Fruit fly (Drosophila melanogaster): ENCODE data around the gene CG32022.

Gene CG32022

DNA sequence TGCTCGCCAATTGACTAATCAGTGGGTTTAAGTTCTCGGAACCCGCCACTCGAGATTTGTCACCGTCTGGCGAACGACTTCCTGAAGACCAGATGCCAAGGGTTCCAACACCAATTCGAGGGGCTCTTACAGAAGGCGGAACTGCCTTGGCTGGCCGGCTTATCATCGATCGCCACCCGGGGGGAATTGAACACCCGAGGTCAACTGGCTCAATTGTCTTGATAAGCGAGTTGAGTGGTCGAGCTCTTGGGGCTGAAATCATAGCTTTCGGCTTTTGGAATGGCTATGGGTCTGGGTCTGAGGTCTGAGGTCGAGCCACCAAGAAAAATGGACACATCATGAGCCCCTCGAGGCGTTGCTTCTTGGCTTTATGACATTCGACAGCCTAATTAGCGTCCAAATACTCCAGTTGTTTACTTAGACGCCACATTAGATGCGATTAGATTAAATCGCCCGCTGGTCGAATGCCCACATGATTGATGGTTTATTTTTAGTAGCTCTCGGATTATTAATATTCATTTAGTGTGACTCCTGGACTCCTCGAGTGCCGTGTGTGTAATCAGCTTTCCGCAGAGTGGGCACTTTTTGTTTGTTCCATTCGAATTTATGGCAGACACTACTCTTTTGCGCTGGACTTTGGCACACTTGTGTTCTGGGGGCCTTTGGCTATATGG lies 22.4 kb downstream of the CG32022 start:
- TF ChIP-seq ttk (optimal IDR thresholded peaks at IDR 0.05) (no peak), h (optimal IDR thresholded peaks at IDR 0.05) (no peak), psq (optimal IDR thresholded peaks at IDR 0.05) (no peak), insv (optimal IDR thresholded peaks at IDR 0.05) (no peak), Sin3A (optimal IDR thresholded peaks at IDR 0.05) (no peak), Myc (optimal IDR thresholded peaks at IDR 0.05) (no peak)

DNA sequence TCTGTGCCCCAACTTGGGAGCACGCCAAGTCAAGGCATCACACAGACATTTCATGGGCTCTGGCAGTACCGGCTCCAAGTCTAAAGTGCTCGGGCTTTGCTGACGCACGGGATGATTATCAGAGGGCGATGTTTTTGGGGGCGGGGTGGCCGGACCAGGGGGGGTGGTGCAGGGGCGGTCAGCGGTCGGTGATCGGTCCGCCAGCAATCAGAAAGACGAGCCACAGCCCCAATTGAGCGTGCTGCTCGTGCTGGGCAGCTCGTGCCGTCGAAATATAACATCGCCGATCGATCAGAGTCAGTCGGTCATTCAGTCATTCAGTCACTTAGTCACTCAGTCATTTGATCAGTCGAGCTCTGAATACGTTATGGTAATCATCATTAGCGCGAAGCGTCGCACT lies 23.2 kb downstream of the CG32022 start:
- TF ChIP-seq Sin3A (optimal IDR thresholded peaks at IDR 0.05): no peak
- no peak for TF ChIP-seq Myc (optimal IDR thresholded peaks at IDR 0.05)
- no peak for TF ChIP-seq insv (optimal IDR thresholded peaks at IDR 0.05)
- no peak for TF ChIP-seq psq (optimal IDR thresholded peaks at IDR 0.05)
- no peak for TF ChIP-seq ttk (optimal IDR thresholded peaks at IDR 0.05)
- TF ChIP-seq h (optimal IDR thresholded peaks at IDR 0.05): no peak

DNA sequence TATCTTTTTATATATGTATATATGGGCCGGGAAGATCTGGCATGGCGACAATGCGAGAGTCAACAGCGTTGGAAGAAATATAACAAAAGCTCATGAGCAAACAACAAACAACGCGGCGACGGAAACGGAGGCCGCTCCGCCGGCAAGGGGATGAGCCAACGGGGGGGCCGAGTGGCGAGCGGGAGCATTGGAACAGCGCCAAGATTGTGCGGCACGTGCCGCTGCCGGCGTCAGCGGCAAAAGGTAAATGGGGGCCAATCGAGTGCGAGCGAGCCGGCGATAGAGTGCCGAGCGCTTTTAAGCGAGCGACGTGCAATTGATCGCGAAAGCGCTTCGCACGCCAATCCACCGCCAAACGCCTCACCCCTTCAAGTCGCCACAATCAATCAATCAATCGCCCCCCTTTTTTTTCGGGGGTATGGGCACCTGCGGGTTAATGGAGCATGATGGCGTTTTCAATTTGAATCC lies 24.6 kb downstream of the CG32022 start:
- TF ChIP-seq insv (optimal IDR thresholded peaks at IDR 0.05): no peak
- no peak for TF ChIP-seq h (optimal IDR thresholded peaks at IDR 0.05)

DNA sequence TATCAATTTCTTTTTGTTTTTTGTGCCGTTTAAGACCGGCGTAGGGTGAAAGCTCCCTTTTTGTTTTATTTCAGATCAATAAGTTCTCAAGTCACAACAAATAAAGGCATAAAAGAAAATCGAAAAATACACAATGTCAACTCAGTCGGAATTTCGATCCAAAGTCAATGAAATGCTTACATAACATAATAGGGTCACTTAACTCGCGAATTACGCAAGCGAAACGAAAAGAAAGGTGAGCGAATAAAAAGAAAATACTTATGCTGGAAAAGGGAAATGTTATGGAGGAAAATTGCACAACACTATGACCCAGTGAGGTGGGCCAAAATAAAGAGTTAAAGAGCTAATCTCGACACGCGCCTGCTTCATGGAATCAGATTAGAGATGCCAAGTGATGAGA lies 25.1 kb downstream of the CG32022 start:
- TF ChIP-seq h (optimal IDR thresholded peaks at IDR 0.05): no peak
- TF ChIP-seq insv (optimal IDR thresholded peaks at IDR 0.05): no peak
- no peak for TF ChIP-seq psq (optimal IDR thresholded peaks at IDR 0.05)
- TF ChIP-seq Sin3A (optimal IDR thresholded peaks at IDR 0.05): no peak
- TF ChIP-seq ttk (optimal IDR thresholded peaks at IDR 0.05): no peak
- no peak for TF ChIP-seq Myc (optimal IDR thresholded peaks at IDR 0.05)

DNA sequence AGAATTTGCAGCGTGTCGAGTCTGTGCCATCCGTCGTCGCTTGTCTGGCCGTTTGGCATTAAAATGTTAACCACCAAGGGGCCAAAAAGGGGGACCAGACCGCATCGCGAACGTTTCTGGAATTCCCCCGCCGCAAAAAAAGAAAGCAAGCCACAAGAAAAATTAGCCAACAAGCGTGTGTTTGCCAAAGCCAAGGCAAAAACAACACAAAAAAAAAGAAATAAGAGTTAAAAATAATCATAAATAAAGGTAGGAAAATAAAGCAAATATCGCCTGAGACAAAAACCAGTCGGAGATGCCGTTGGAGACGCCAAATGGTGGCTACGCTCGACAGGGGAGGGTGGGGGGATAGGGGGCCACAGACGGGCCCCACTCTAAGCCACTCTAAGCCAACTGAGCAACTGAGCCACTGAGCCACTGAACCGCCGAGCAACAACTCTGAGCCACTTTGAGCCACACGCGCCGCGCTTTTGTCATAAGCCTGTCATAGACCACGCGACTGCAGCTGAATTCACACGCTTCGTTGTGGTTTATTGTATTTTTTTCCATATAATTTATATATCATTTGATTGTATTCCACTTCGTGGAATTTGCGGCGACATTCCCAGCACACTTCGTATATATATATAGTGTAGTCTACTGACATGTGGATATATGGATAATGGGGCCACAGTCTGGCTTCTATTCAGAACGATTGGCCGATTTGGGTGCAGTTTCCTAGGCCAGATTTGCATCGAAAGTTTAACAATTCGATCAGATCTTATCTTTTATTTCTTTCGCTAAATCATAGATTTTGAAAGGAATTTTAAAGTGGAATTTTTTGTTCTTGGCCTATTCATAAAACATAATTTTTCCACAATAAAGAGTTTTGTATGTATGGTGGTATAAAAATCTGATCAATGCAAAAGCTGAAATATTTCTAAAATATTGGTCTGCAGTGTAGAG lies 27.2 kb downstream of the CG32022 start:
- TF ChIP-seq ttk (optimal IDR thresholded peaks at IDR 0.05): no peak
- TF ChIP-seq insv (optimal IDR thresholded peaks at IDR 0.05): no peak
- no peak for TF ChIP-seq h (optimal IDR thresholded peaks at IDR 0.05)
- TF ChIP-seq psq (optimal IDR thresholded peaks at IDR 0.05): no peak

DNA sequence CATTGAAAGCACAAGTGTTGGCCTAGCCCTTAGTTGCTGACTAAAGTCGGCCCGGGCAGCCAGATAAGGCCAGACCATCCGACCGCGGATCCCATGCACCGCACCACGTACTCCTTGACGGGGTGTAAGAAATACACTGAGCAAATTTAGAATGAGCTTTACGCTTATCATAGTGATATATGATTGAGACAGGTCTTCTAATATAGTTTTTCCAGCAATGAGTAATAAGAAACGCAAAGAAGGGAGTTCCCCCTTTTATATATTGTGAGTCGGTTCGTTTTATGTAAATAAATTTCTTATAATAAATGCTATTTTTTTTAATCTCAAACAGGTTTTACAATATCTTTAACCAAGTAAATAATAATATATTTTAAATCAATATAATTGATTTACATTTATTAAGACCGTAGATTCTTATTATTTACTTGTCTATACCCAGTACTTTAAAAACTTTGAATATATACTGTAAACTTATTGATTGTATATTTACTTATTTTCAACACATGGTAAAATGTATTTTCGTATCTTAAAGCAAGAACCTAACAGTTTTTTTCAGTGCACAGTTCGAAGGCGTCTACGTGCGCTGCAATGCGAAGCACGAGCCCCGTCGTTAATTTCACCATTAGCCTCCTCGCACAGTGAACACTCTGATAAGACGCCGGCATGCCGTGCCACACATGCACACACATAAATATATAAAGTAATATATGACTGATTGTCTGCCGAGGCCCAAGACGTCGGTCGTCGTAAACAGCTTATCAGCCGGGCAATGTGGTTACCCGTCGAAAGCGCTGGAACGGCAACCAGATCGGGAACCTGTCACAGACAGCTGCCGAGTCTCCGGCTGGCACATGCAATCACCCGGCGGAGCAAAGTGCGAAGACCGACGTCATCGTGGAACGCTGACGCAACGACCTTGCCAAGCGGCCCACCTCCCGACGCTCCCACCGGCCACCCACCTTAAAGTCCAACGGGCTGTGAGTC lies 28.9 kb downstream of the CG32022 start:
- TF ChIP-seq h (optimal IDR thresholded peaks at IDR 0.05) (no peak), insv (optimal IDR thresholded peaks at IDR 0.05) (no peak), Myc (optimal IDR thresholded peaks at IDR 0.05) (no peak), Sin3A (optimal IDR thresholded peaks at IDR 0.05) (no peak), psq (optimal IDR thresholded peaks at IDR 0.05) (no peak), ttk (optimal IDR thresholded peaks at IDR 0.05) (no peak)

DNA sequence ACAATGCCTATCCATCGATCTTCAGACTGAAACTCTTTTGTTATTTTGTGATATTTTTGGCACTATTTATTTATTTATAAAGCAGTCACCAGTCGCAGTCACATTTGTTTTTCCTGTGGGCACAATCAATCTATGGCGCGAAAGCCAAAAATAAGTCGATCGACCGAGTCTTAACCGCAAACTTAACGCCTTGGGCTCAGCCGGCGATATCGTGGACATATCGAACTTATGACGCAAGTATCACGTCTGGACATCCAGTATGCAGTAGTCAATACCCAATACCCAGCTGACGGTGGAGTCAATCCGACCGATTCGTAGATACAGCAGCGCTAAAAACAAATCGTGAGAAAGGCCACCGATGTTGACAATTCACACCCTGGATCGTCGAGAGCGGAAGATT lies 30.4 kb downstream of the CG32022 start:
- TF ChIP-seq h (optimal IDR thresholded peaks at IDR 0.05) (no peak), ttk (optimal IDR thresholded peaks at IDR 0.05) (no peak), psq (optimal IDR thresholded peaks at IDR 0.05) (no peak), Myc (optimal IDR thresholded peaks at IDR 0.05) (no peak), insv (optimal IDR thresholded peaks at IDR 0.05) (no peak), Sin3A (optimal IDR thresholded peaks at IDR 0.05) (no peak)

DNA sequence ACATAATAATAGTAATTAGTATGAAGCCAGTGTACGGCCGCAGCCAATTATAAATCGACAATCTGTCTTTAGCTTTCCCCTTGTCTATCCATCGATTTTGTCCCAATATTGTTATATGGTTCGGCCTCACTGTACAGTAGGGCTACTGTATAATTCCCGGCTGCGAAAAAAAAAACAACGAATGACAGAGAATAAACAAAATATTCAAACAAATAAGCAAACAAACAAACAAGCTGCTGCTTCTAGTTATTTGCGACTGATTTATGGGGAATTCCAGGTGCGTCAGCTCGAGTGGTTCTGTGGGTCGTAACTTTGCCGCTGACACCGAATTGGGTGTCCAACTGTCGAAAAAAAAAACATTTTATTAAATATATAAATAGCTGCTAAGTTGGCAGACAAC lies 31.4 kb downstream of the CG32022 start:
- TF ChIP-seq insv (optimal IDR thresholded peaks at IDR 0.05): no peak
- TF ChIP-seq psq (optimal IDR thresholded peaks at IDR 0.05): no peak
- TF ChIP-seq Sin3A (optimal IDR thresholded peaks at IDR 0.05): no peak
- TF ChIP-seq Myc (optimal IDR thresholded peaks at IDR 0.05): no peak
- TF ChIP-seq h (optimal IDR thresholded peaks at IDR 0.05): no peak
- TF ChIP-seq ttk (optimal IDR thresholded peaks at IDR 0.05): no peak

DNA sequence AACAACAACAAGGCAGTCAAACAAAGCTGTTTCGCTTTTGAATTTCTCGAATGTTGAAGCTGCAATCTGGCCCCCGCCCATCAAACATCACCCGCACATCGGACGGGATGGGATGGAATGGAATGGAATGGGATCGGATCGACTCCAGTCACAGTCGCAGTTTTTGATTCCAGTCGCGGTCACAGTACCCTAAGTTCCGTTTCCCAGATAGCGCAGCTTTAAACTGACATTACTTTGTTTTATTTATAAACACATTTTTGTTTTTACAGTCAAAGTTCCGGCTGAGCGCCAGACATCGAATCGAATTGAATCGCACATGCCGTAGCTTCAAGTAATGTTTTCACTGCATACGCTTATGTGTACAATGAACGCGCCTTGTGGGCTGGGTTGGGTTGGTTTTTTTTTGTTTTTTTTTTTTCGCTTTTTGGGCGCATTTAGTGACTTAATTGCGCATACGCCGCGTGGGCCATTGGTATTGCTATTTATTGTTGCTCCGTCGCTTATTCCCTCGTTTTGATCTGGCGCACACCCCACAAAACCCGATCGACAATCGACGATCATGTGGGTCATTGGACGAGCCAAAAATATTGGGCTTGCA lies 32.3 kb downstream of the CG32022 start:
- TF ChIP-seq h (optimal IDR thresholded peaks at IDR 0.05) (no peak), Sin3A (optimal IDR thresholded peaks at IDR 0.05) (no peak), psq (optimal IDR thresholded peaks at IDR 0.05) (no peak)

DNA sequence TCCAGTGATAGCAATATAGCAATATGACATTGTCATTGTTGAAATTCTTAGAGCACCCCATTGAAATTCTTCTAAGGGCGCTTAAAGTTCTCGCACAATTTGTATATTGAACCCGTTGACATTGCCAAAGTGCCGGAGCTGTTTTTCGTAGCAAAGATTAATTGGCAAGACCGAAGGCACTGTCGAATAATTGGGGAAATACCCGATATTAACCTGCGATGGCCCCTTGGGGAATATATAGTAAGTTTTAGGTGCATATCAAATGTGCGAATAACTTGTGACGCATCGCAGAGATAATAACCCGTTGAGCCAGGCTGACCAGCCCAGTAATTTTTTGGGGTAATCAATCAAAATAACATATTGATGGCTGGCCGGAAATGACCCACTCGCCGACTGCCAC lies 34.4 kb downstream of the CG32022 start:
- TF ChIP-seq insv (optimal IDR thresholded peaks at IDR 0.05) (no peak), psq (optimal IDR thresholded peaks at IDR 0.05) (no peak), Myc (optimal IDR thresholded peaks at IDR 0.05) (no peak), Sin3A (optimal IDR thresholded peaks at IDR 0.05) (no peak)

DNA sequence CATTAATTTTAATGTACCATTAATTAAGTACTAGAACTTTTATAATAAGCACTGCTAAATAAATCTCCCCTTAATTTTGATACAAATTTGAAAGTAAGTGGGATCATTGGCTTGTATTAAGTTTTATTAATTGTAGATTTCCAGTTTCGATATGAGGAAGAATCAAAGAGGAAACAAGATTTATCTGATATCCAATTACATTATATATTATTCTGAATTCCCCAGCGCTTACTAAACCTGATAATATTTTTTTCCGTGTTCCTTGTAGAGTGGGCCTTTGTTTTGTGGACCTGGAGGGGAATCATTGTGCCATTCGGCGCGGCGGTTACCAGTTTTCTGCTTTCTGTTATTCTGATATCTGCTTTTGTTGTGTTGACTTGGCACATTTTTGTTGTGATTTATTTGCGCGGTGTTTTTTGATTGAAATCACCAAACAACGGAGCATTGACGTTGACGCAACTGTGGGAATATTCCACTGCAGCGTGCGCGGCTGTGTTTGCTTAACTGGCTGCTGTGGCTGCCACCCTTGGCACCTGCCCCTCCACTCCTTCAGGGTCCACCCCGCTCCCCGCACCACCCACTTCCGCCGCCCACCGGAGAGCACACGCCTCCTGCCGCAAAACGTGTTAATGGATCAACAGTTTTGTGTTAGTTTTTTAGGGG lies 36.5 kb downstream of the CG32022 start:
- TF ChIP-seq h (optimal IDR thresholded peaks at IDR 0.05): no peak
- no peak for TF ChIP-seq insv (optimal IDR thresholded peaks at IDR 0.05)
- TF ChIP-seq Myc (optimal IDR thresholded peaks at IDR 0.05): no peak
- TF ChIP-seq Sin3A (optimal IDR thresholded peaks at IDR 0.05): no peak

Data from Kc167 (cell line).